Worm (Caenorhabditis elegans): ENCODE results near the gene srw-124.

DNA sequence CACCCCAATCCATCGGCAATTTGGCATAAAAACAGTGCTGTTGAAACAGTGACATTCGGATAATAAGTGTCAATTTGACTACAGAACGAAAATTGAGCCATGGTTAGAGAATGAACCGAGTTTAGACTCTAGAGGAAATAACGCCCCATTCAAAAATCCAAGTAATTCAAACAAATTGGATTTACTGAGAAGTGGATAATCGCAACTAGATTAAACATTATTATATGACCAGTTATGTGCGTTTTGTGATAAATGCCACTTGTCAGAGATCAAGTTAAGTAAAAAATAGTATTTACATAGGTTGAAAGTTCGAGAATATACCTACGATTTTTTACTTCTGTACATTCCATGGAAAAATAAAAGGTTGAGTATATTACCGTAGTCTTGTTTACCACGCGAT, 8.9 kb downstream of the srw-124 start, which contains the start of gene srw-139:
- TF ChIP-seq lir-3 (tag; optimal IDR thresholded peaks at IDR 0.05) (no peak), dve-1 (tag; optimal IDR thresholded peaks at IDR 0.05; ENCODE audit: insufficient read depth) (no peak), lin-13 (GFP tag; optimal IDR thresholded peaks at IDR 0.05) (no peak), F26F4.8 (GFP tag; conservative IDR thresholded peaks at IDR 0.05) (no peak), lsy-2 (tag; optimal IDR thresholded peaks at IDR 0.05) (no peak), vab-7 (GFP tag; IDR thresholded peaks at IDR 0.05) (no peak), snpc-4 (tag; optimal IDR thresholded peaks at IDR 0.05) (no peak), ama-1 (optimal IDR thresholded peaks at IDR 0.05) (no peak), ceh-62 (tag; optimal IDR thresholded peaks at IDR 0.05) (no peak), egl-43 (GFP tag; IDR thresholded peaks at IDR 0.05) (no peak)

Data from whole organism, L4 larva.